Worm (Caenorhabditis elegans): Measurements from ENCODE around the gene T26C5.5.

Gene T26C5.5

ce11 chrII:9236283-9236682 is 10.3 kb downstream of the T26C5.5 start, which contains the start of gene T26C5.3:
Gene T26C5.3 (plus strand): TSS chrII:9236583.
- TF ChIP-seq mab-9 (GFP tag; IDR thresholded peaks at IDR 0.05), result no peak
- TF ChIP-seq lir-3 (tag; optimal IDR thresholded peaks at IDR 0.05; ENCODE audit: poor library complexity), result no peak
- no peak for TF ChIP-seq isw-1 (GFP tag; IDR thresholded peaks at IDR 0.05)
- TF ChIP-seq mdl-1 (tag; optimal IDR thresholded peaks at IDR 0.05), result no peak
- TF ChIP-seq ama-1 (optimal IDR thresholded peaks at IDR 0.05), result no peak
- TF ChIP-seq unc-86 (tag; optimal IDR thresholded peaks at IDR 0.05), result no peak
- no peak for TF ChIP-seq vab-15 (tag; optimal IDR thresholded peaks at IDR 0.05)
- TF ChIP-seq aha-1 (tag; optimal IDR thresholded peaks at IDR 0.05), result no peak
- TF ChIP-seq zip-4 (GFP tag; optimal IDR thresholded peaks at IDR 0.05), result no peak
- no peak for TF ChIP-seq nhr-19 (GFP tag; conservative IDR thresholded peaks at IDR 0.05)
- TF ChIP-seq jun-1 (tag; optimal IDR thresholded peaks at IDR 0.05), result no peak
- no peak for TF ChIP-seq Y116A8C.19 (tag; optimal IDR thresholded peaks at IDR 0.05; ENCODE audit: borderline replicate concordance)
- no peak for TF ChIP-seq ztf-4 (tag; optimal IDR thresholded peaks at IDR 0.05)
- TF ChIP-seq ztf-11 (tag; optimal IDR thresholded peaks at IDR 0.05), result no peak
- TF ChIP-seq aly-2 (tag; optimal IDR thresholded peaks at IDR 0.05), result no peak
- no peak for TF ChIP-seq snpc-4 (tag; optimal IDR thresholded peaks at IDR 0.05)
- no peak for TF ChIP-seq pag-3 (tag; optimal IDR thresholded peaks at IDR 0.05; ENCODE audit: borderline replicate concordance, insufficient read depth)

DNA sequence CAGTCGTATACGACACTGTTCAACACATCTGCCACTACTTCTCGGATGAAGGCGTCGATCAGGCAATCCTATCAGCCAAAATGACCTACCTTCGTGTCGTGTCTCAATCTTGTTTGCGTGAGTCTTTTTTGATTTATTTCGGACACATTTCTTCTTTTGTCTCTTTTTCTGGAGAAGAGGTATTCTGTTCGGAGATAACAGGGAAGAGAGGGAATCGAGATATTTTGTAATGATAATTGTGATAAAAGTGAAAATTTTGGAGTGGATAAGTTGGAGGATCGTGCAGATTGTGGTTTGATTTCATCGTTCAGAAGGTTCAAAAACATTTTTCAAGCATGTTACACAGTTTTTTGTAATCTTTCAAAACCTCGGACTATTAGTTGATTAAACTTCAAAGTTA is 12.7 kb downstream of the T26C5.5 start:
- TF ChIP-seq blmp-1 (tag; optimal IDR thresholded peaks at IDR 0.05) (peak; percentile 95), sup-37 (GFP tag; optimal IDR thresholded peaks at IDR 0.05) (no peak)

DNA sequence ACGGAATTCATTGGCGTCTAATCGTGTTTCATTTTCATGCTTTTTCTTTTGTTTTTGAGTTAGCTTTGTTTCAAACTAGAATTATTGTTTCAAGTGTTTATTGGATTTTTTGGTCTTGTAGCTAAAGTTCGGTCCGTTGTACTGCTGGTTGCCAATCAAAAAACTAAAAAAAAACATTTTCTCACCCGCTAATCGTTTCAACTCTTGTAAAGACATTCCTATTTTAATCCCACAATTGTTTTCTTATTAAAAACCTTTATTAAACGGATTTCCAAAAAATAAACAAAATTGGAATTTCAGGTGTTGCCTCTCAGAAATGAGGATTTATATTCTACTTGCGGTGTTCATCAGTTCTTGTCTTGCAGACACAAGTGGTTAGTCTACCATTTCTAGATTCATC is 13.6 kb downstream of the T26C5.5 start, which contains the start of gene T26C5.2:
TSS of gene T26C5.2 (plus strand) at position 301 of the 400 bp plus-strand sequence.
- TF ChIP-seq unc-62 (GFP tag; optimal IDR thresholded peaks at IDR 0.05), result no peak
- no peak for TF ChIP-seq ceh-88 (GFP tag; IDR thresholded peaks at IDR 0.05)
- TF ChIP-seq xbp-1 (tag; optimal IDR thresholded peaks at IDR 0.05), result no peak
- no peak for TF ChIP-seq ces-1 (GFP tag; optimal IDR thresholded peaks at IDR 0.05)
- no peak for TF ChIP-seq pax-3 (tag; optimal IDR thresholded peaks at IDR 0.05)
- TF ChIP-seq lin-35 (GFP tag; optimal IDR thresholded peaks at IDR 0.05), result no peak
- no peak for TF ChIP-seq alr-1 (tag; optimal IDR thresholded peaks at IDR 0.05; ENCODE audit: borderline replicate concordance)
- no peak for TF ChIP-seq ets-5 (GFP tag; IDR thresholded peaks at IDR 0.05)
- no peak for TF ChIP-seq hpl-2 (GFP tag; optimal IDR thresholded peaks at IDR 0.05)
- no peak for TF ChIP-seq aly-2 (tag; optimal IDR thresholded peaks at IDR 0.05)
- no peak for TF ChIP-seq elt-2 (tag; optimal IDR thresholded peaks at IDR 0.05)
- no peak for TF ChIP-seq snpc-4 (tag; optimal IDR thresholded peaks at IDR 0.05)
- no peak for TF ChIP-seq efl-3 (GFP tag; optimal IDR thresholded peaks at IDR 0.05)
- no peak for TF ChIP-seq lin-15B (tag; optimal IDR thresholded peaks at IDR 0.05)
- TF ChIP-seq efl-1 (optimal IDR thresholded peaks at IDR 0.05), result no peak
- TF ChIP-seq efl-1 (GFP tag; optimal IDR thresholded peaks at IDR 0.05 in 1 of 2), result no peak
- TF ChIP-seq dsc-1 (tag; optimal IDR thresholded peaks at IDR 0.05), result no peak
- TF ChIP-seq tbx-2 (tag; optimal IDR thresholded peaks at IDR 0.05), result no peak
- no peak for TF ChIP-seq lsy-2 (tag; optimal IDR thresholded peaks at IDR 0.05)
- TF ChIP-seq ceh-8 (GFP tag; optimal IDR thresholded peaks at IDR 0.05), result no peak

DNA sequence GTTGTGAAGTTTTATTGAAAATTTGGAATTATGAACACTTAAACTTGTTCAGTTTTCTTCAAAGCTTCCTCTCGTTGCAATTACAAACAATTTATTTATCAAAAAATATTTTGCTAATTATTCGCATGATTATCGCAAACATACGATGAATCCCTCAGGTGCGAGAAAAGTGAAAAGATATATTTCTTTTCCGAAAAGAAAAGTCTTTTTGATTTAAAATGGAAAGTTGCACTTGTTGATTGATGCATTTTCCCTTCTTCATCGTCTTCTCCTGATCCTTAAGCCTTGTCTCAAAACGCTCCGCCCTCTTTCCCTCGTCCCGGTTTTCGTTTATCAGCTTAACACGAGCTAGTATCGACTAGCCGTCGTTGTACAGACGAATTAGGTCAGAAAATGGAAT is 14.1 kb downstream of the T26C5.5 start:
- no peak for TF ChIP-seq nhr-28 (tag; optimal IDR thresholded peaks at IDR 0.05)
- peak; percentile 99 for TF ChIP-seq blmp-1 (tag; optimal IDR thresholded peaks at IDR 0.05)
- TF ChIP-seq efl-3 (GFP tag; optimal IDR thresholded peaks at IDR 0.05), result no peak
- no peak for TF ChIP-seq ztf-4 (tag; optimal IDR thresholded peaks at IDR 0.05)
- no peak for TF ChIP-seq pqm-1 (tag; optimal IDR thresholded peaks at IDR 0.05)
- TF ChIP-seq ceh-90 (tag; optimal IDR thresholded peaks at IDR 0.05), result no peak
- TF ChIP-seq unc-86 (tag; optimal IDR thresholded peaks at IDR 0.05), result no peak
- TF ChIP-seq nhr-237 (tag; optimal IDR thresholded peaks at IDR 0.05), result no peak

All from whole organism, L1 larva.